Fruit fly (Drosophila melanogaster): ENCODE results near the gene RpL30.

RpL30 gene

DNA sequence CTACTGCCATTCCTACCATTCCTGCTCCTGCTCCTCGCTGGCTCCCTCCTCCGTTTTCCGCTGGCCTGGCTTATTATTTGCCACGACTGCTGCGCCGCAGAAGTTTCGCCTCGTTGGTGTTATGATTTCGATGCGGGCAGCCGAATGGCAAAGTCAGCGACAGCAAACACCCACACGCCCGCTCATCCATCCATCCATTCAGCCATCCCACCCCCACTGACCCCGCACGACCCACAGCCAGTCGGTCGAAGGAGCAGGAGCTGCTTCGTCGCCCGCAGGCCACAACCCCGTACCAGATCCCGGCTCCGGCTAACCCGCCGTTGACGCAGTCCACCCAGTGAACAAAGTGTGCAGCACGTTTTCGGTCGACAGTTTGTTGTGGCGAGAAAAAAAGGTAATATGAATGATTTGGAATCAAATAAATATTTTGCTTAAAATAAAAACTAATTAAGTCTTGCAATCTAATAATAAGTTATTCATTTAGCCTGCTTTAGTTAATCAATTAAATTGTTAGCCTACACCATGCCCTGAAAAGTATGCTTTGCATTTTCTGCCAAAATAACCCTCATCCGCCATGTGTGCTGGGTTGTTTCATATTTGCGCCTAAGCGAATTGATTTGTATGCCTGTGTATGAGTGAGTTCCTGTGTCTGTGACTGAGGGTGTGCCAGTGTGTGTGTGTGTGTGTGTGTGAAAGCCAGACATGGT lies 17.5 kb upstream of the RpL30 start (continued):
- no peak for TF ChIP-seq vnd (GFP tag; IDR thresholded peaks at IDR 0.05; ENCODE audit: partially characterized antibody)
- TF ChIP-seq hbn (GFP tag; IDR thresholded peaks at IDR 0.05; ENCODE audit: partially characterized antibody), result no peak
- no peak for TF ChIP-seq crp (GFP tag; optimal IDR thresholded peaks at IDR 0.05)
- peak; percentile 46 for TF ChIP-seq CG15011 (GFP tag; optimal IDR thresholded peaks at IDR 0.05)
- peak; percentile 58 for TF ChIP-seq bcd (GFP tag; optimal IDR thresholded peaks at IDR 0.05)
- TF ChIP-seq CG14965 (GFP tag; optimal IDR thresholded peaks at IDR 0.05; ENCODE audit: borderline replicate concordance), result no peak
- peak; percentile 46; the same call in 1 of the 3 replicates for TF ChIP-seq CG11695 (GFP tag; IDR thresholded peaks at IDR 0.05)
- TF ChIP-seq CG12769 (tag; optimal IDR thresholded peaks at IDR 0.05), result peak; percentile 81
- TF ChIP-seq CG18011 (GFP tag; optimal IDR thresholded peaks at IDR 0.05), result no peak
- peak; percentile 43 for TF ChIP-seq nmo (GFP tag; optimal IDR thresholded peaks at IDR 0.05)
- peak; percentile 61 for TF ChIP-seq caup (GFP tag; optimal IDR thresholded peaks at IDR 0.05; ENCODE audit: severe bottlenecking)
- peak; percentile 75 for TF ChIP-seq CG3281 (GFP tag; optimal IDR thresholded peaks at IDR 0.05)
- TF ChIP-seq CG1024 (GFP tag; IDR thresholded peaks at IDR 0.05), result no peak
- peak; percentile 38 for TF ChIP-seq gcm (GFP tag; optimal IDR thresholded peaks at IDR 0.05)
- TF ChIP-seq HLH3B (GFP tag; IDR thresholded peaks at IDR 0.05), result peak; percentile 48; the same call in 1 of the 2 replicates
- peak; percentile 27 for TF ChIP-seq CG3847 (GFP tag; IDR thresholded peaks at IDR 0.05)
- TF ChIP-seq CG11723 (GFP tag; optimal IDR thresholded peaks at IDR 0.05), result peak; percentile 41
- no peak for TF ChIP-seq danr (GFP tag; IDR thresholded peaks at IDR 0.05)
- TF ChIP-seq CG10209 (GFP tag; optimal IDR thresholded peaks at IDR 0.05), result peak; percentile 44
- peak; percentile 33; the same call in 1 of the 2 replicates for TF ChIP-seq onecut (GFP tag; IDR thresholded peaks at IDR 0.05)
- TF ChIP-seq sima (GFP tag; optimal IDR thresholded peaks at IDR 0.05), result no peak
- no peak for TF ChIP-seq CG31365 (tag; optimal IDR thresholded peaks at IDR 0.05)
- no peak for TF ChIP-seq CG33557 (GFP tag; optimal IDR thresholded peaks at IDR 0.05)
- peak; percentile 56 for TF ChIP-seq sug (tag; optimal IDR thresholded peaks at IDR 0.05)
- no peak for TF ChIP-seq br (optimal IDR thresholded peaks at IDR 0.05)
- TF ChIP-seq ab (GFP tag; optimal IDR thresholded peaks at IDR 0.05), result no peak
- no peak for TF ChIP-seq CG13287 (GFP tag; IDR thresholded peaks at IDR 0.05; ENCODE audit: partially characterized antibody)
- peak; percentile 66 for TF ChIP-seq CG12391 (tag; optimal IDR thresholded peaks at IDR 0.05)
- TF ChIP-seq CG2678 (tag; optimal IDR thresholded peaks at IDR 0.05), result peak; percentile 86
- TF ChIP-seq pum (GFP tag; optimal IDR thresholded peaks at IDR 0.05), result no peak
- TF ChIP-seq Lhr (GFP tag; optimal IDR thresholded peaks at IDR 0.05), result no peak
- peak; percentile 42; the same call in 1 of the 2 replicates for TF ChIP-seq Xrp1 (GFP tag; IDR thresholded peaks at IDR 0.05)
- no peak for TF ChIP-seq grn (GFP tag; optimal IDR thresholded peaks at IDR 0.05)
- 0 out of 2 replicates have a peak, but pooled peaks have one; percentile 17 for TF ChIP-seq esg (GFP tag; conservative IDR thresholded peaks at IDR 0.05)
- no peak for TF ChIP-seq NC2α (GFP tag; optimal IDR thresholded peaks at IDR 0.05)
- TF ChIP-seq CG16813 (GFP tag; IDR thresholded peaks at IDR 0.05; ENCODE audit: partially characterized antibody), result no peak
- TF ChIP-seq Hmx (GFP tag; optimal IDR thresholded peaks at IDR 0.05), result no peak
- TF ChIP-seq btn (GFP tag; optimal IDR thresholded peaks at IDR 0.05), result no peak
- no peak for TF ChIP-seq CG4282 (GFP tag; optimal IDR thresholded peaks at IDR 0.05)
- TF ChIP-seq bigmax (GFP tag; optimal IDR thresholded peaks at IDR 0.05), result no peak
- TF ChIP-seq nerfin-1 (tag; optimal IDR thresholded peaks at IDR 0.05), result peak; percentile 14
- TF ChIP-seq salm (tag; optimal IDR thresholded peaks at IDR 0.05), result peak; percentile 11
- TF ChIP-seq pfk (GFP tag; optimal IDR thresholded peaks at IDR 0.05), result no peak
- peak; percentile 52 for TF ChIP-seq CG6765 (GFP tag; optimal IDR thresholded peaks at IDR 0.05)
- TF ChIP-seq gro (GFP tag; optimal IDR thresholded peaks at IDR 0.05), result peak; percentile 38
- no peak for TF ChIP-seq Max (GFP tag; optimal IDR thresholded peaks at IDR 0.05)
- TF ChIP-seq CG15601 (tag; optimal IDR thresholded peaks at IDR 0.05), result peak; percentile 15
- TF ChIP-seq CG30431 (GFP tag; optimal IDR thresholded peaks at IDR 0.05), result no peak
- no peak for TF ChIP-seq CG10274 (GFP tag; optimal IDR thresholded peaks at IDR 0.05)

All from whole organism, embryonic.